Worm (Caenorhabditis elegans) whole organism, L1 larva: ENCODE data around the gene R09H10.1.

Experiments used
- C04F5.9 ChIP-seq: sonication (generic microtip); optimal IDR thresholded peaks from 2 replicates; lab custom pipeline; 2016; ENCODE audit warnings: missing genetic modification characterization, missing compliant biosample characterization
- C34B4.2 ChIP-seq: sonication (generic microtip); optimal IDR thresholded peaks from 2 replicates; lab custom pipeline; 2017; ENCODE audit warnings: mild to moderate bottlenecking, missing genetic modification characterization, missing compliant biosample characterization
- F16B12.6 ChIP-seq: fragments of 150-350 bp; optimal IDR thresholded peaks from 2 replicates; lab custom pipeline; 2014; ENCODE audit warnings: missing biosample characterization, missing genetic modification characterization
- Y116A8C.19 ChIP-seq: sonication (generic microtip); optimal IDR thresholded peaks from 2 replicates; lab custom pipeline; 2016; ENCODE audit warnings: missing compliant biosample characterization, missing genetic modification characterization, borderline replicate concordance
- aha-1 ChIP-seq: fragments of 150-350 bp; optimal IDR thresholded peaks from 2 replicates; lab custom pipeline; 2014; ENCODE audit warnings: missing biosample characterization, missing genetic modification characterization
- aly-2 ChIP-seq: fragments of 150-350 bp; optimal IDR thresholded peaks from 2 replicates; lab custom pipeline; 2014; ENCODE audit warnings: missing biosample characterization, missing genetic modification characterization
- ceh-63 ChIP-seq: fragments of 200-800 bp; sonication (Bioruptor generic); optimal IDR thresholded peaks from 2 replicates; lab custom pipeline; 2018; ENCODE audit warnings: mild to moderate bottlenecking, missing genetic modification characterization, missing compliant biosample characterization
- ceh-82 ChIP-seq, 3 experiments: fragments of 150-350 bp in 1 of 3; sonication (generic microtip) in 2 of 3; optimal IDR thresholded peaks; 2 replicates each; lab custom pipeline; 2014 to 2017; ENCODE audit warnings: missing biosample characterization in 3 of 3, missing genetic modification characterization in 3 of 3
- dpl-1 ChIP-seq, 3 experiments: fragments of 150-350 bp in 2 of 3; sonication (generic microtip) in 1 of 3; optimal IDR thresholded peaks; 2 replicates each; lab custom pipeline; 2014 to 2017; ENCODE audit warnings: missing biosample characterization in 3 of 3, missing genetic modification characterization in 3 of 3, missing genetic modification reagents in 3 of 3
- efl-3 ChIP-seq: fragments of 200-800 bp; sonication (Bioruptor generic); optimal IDR thresholded peaks from 2 replicates; lab custom pipeline; 2018; ENCODE audit warnings: mild to moderate bottlenecking, missing genetic modification characterization, missing compliant biosample characterization
- egl-13 ChIP-seq: sonication (generic microtip); optimal IDR thresholded peaks from 2 replicates; lab custom pipeline; 2016; ENCODE audit warnings: missing genotype, missing genetic modification reagents, missing genetic modification characterization, missing compliant biosample characterization
- egl-27 ChIP-seq, 2 experiments: fragments of 150-350 bp in 1 of 2; sonication (generic microtip); optimal IDR thresholded peaks; 3 replicates each; lab custom pipeline; 2017 to 2018; ENCODE audit warnings: missing biosample characterization in 2 of 2, missing genetic modification characterization in 2 of 2, missing genetic modification reagents in 2 of 2
- elt-2 ChIP-seq: sonication (generic microtip); optimal IDR thresholded peaks from 2 replicates; lab custom pipeline; 2016; ENCODE audit warnings: missing genetic modification characterization, mild to moderate bottlenecking, inconsistent platforms, missing compliant biosample characterization, missing genetic modification reagents
- ets-5 ChIP-seq: fragments of 200-800 bp; sonication (Bioruptor generic); IDR thresholded peaks from 2 replicates; pipeline ENCODE4 v1.3.6; 2022; ENCODE audit warnings: missing genetic modification characterization, missing compliant biosample characterization
- fos-1 ChIP-seq: fragments of 150-350 bp; optimal IDR thresholded peaks from 2 replicates; lab custom pipeline; 2014; ENCODE audit warnings: missing biosample characterization, missing genetic modification characterization
- hlh-17 ChIP-seq: fragments of 200-800 bp; sonication (Bioruptor generic); optimal IDR thresholded peaks from 2 replicates; lab custom pipeline; 2018; ENCODE audit warnings: missing genetic modification characterization, mild to moderate bottlenecking, missing compliant biosample characterization, moderate library complexity, borderline replicate concordance
- jun-1 ChIP-seq: fragments of 150-350 bp; optimal IDR thresholded peaks from 2 replicates; lab custom pipeline; 2014; ENCODE audit warnings: missing biosample characterization, missing genetic modification reagents, missing genetic modification characterization
- lin-13 ChIP-seq: fragments of 150-350 bp; optimal IDR thresholded peaks from 2 replicates; lab custom pipeline; 2014; ENCODE audit warnings: missing biosample characterization, missing genetic modification reagents, missing genetic modification characterization
- lin-14 ChIP-seq: fragments of 200-800 bp; sonication (Bioruptor generic); optimal IDR thresholded peaks from 2 replicates; lab custom pipeline; 2018; ENCODE audit warnings: mild to moderate bottlenecking, missing genetic modification characterization, moderate library complexity, missing compliant biosample characterization
- lin-35 ChIP-seq, 2 experiments: fragments of 150-350 bp; optimal IDR thresholded peaks; 2 replicates each; lab custom pipeline; 2014; ENCODE audit warnings: missing biosample characterization in 2 of 2, missing genetic modification characterization in 2 of 2, missing genetic modification reagents in 2 of 2
- lin-39 ChIP-seq: fragments of 150-350 bp; optimal IDR thresholded peaks from 2 replicates; lab custom pipeline; 2014; ENCODE audit warnings: missing biosample characterization, missing genetic modification reagents, missing genetic modification characterization
- lir-3 ChIP-seq: sonication (generic microtip); optimal IDR thresholded peaks from 2 replicates; lab custom pipeline; 2016; ENCODE audit warnings: mild to moderate bottlenecking, missing genetic modification characterization, moderate library complexity, missing compliant biosample characterization; ENCODE audit not compliant: poor library complexity
- mab-9 ChIP-seq: fragments of 200-800 bp; sonication (Bioruptor generic); IDR thresholded peaks from 2 replicates; pipeline ENCODE4 v1.3.6; 2022; ENCODE audit warnings: missing genetic modification reagents, missing genetic modification characterization, missing compliant biosample characterization
- mdl-1 ChIP-seq, 2 experiments: fragments of 150-350 bp; optimal IDR thresholded peaks; 2 replicates each; lab custom pipeline; 2014 to 2017; ENCODE audit warnings: missing biosample characterization in 2 of 2, missing genetic modification characterization in 2 of 2, inconsistent platforms in 1 of 2
- mep-1 ChIP-seq: fragments of 150-350 bp; optimal IDR thresholded peaks from 2 replicates; lab custom pipeline; 2014; ENCODE audit warnings: missing biosample characterization, missing genetic modification characterization
- nhr-11 ChIP-seq: fragments of 150-350 bp; optimal IDR thresholded peaks from 2 replicates; lab custom pipeline; 2014; ENCODE audit warnings: missing biosample characterization, missing genetic modification characterization
- nhr-12 ChIP-seq: sonication (generic microtip); optimal IDR thresholded peaks from 2 replicates; lab custom pipeline; 2017; ENCODE audit warnings: missing biosample characterization, missing genetic modification characterization
- nhr-19 ChIP-seq: fragments of 200-800 bp; sonication (Bioruptor generic); conservative IDR thresholded peaks from 2 replicates; pipeline ENCODE4 v1.3.6; 2022; ENCODE audit warnings: missing genetic modification characterization, missing compliant biosample characterization
- nhr-237 ChIP-seq: fragments of 150-350 bp; optimal IDR thresholded peaks from 2 replicates; lab custom pipeline; 2014; ENCODE audit warnings: missing biosample characterization, missing genetic modification characterization
- nhr-85 ChIP-seq: sonication (generic microtip); peaks from one replicate; lab custom pipeline; 2016; ENCODE audit warnings: missing genetic modification characterization, inconsistent platforms, missing compliant biosample characterization
- pax-3 ChIP-seq: fragments of 200-800 bp; sonication (Bioruptor generic); optimal IDR thresholded peaks from 2 replicates; lab custom pipeline; 2018; ENCODE audit warnings: mild to moderate bottlenecking, missing genetic modification characterization, moderate library complexity, missing compliant biosample characterization
- snpc-4 ChIP-seq: fragments of 150-350 bp; optimal IDR thresholded peaks from 2 replicates; lab custom pipeline; 2014; ENCODE audit warnings: missing biosample characterization, missing genetic modification characterization
- tlp-1 ChIP-seq: fragments of 150-350 bp; optimal IDR thresholded peaks from 2 replicates; lab custom pipeline; 2014; ENCODE audit warnings: missing biosample characterization, missing genetic modification characterization
- unc-62 ChIP-seq: fragments of 150-350 bp; optimal IDR thresholded peaks from 2 replicates; lab custom pipeline; 2014; ENCODE audit warnings: missing biosample characterization, missing genetic modification reagents, missing genetic modification characterization
- zag-1 ChIP-seq: fragments of 150-350 bp; optimal IDR thresholded peaks from 2 replicates; lab custom pipeline; 2014; ENCODE audit warnings: missing biosample characterization, missing genetic modification characterization
- zip-4 ChIP-seq: fragments of 200-800 bp; sonication (Bioruptor generic); optimal IDR thresholded peaks from 2 replicates; lab custom pipeline; 2018; ENCODE audit warnings: mild to moderate bottlenecking, missing genetic modification characterization, moderate library complexity, missing compliant biosample characterization
- ztf-11 ChIP-seq, 2 experiments: sonication (generic microtip); optimal IDR thresholded peaks; 2 replicates each; lab custom pipeline; 2016 to 2017; ENCODE audit warnings: missing genetic modification characterization in 2 of 2, missing biosample characterization in 1 of 2, missing compliant biosample characterization in 1 of 2

The R09H10.1 gene

ce11 chrIV:10599983-10600382, at the start of gene R09H10.1:
Gene R09H10.1 (plus strand): TSS chrIV:10600283.
- no peak for TF ChIP-seq lin-13 (GFP tag; lab: Kevin White, UChicago)
- TF ChIP-seq nhr-12 (tag; lab: Kevin White, UChicago), result no peak
- no peak for TF ChIP-seq pax-3 (tag; lab: Kevin White, UChicago)
- no peak for TF ChIP-seq dpl-1 (GFP tag; optimal IDR thresholded peaks at IDR 0.05; lab: Kevin White, UChicago)
- no peak for TF ChIP-seq nhr-237 (tag; lab: Kevin White, UChicago)
- TF ChIP-seq C34B4.2 (tag; lab: Kevin White, UChicago), result no peak
- no peak for TF ChIP-seq tlp-1 (tag; lab: Kevin White, UChicago)
- no peak for TF ChIP-seq nhr-11 (tag; lab: Kevin White, UChicago)
- TF ChIP-seq Y116A8C.19 (tag; lab: Kevin White, UChicago), result no peak
- TF ChIP-seq mep-1 (tag; lab: Kevin White, UChicago), result no peak
- no peak for TF ChIP-seq zag-1 (tag; lab: Kevin White, UChicago)
- TF ChIP-seq mdl-1 (tag; optimal IDR thresholded peaks at IDR 0.05; lab: Kevin White, UChicago), result no peak
- TF ChIP-seq, all 84 proteins: peak for 0

DNA sequence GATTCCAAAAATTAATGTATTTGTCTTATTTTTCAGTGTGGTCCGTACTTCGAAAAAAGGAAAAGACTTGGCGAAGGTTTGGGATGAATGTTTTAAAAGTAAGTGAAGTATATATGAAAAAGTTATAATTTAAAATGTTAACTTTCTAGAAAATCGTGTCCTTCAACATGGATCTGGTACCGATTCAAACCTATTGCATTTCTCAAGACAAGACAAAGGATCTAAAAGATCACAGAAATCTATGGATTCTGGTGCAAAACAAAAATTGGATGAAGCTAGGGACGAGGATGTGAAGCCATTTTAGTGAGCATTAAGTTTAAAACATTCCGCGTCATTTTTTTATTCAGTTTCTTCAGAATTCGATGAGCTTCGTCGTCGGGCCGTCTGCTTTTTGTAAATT, 45.1 kb upstream of the R09H10.1 start, which contains the start of gene zim-2:
zim-2 (plus strand) TSS at position 301 of the 400 bp plus-strand sequence.
- TF ChIP-seq hlh-17 (GFP tag; lab: Kevin White, UChicago) (no peak), Y116A8C.19 (tag; lab: Kevin White, UChicago) (no peak), lir-3 (no peak), ceh-63 (GFP tag; lab: Kevin White, UChicago) (no peak), ztf-11 (tag; optimal IDR thresholded peaks at IDR 0.05; lab: Kevin White, UChicago) (no peak), efl-3 (GFP tag; lab: Kevin White, UChicago) (no peak), lin-35 (GFP tag; optimal IDR thresholded peaks at IDR 0.05; lab: Kevin White, UChicago) (no peak), ets-5 (GFP tag; lab: Robert Waterston, UW) (no peak), egl-27 (tag; optimal IDR thresholded peaks at IDR 0.05; lab: Kevin White, UChicago) (no peak), nhr-85 (tag; lab: Kevin White, UChicago) (no peak), nhr-237 (tag; lab: Kevin White, UChicago) (no peak), fos-1 (tag; lab: Kevin White, UChicago) (no peak), aha-1 (tag; lab: Kevin White, UChicago) (no peak), egl-13 (no peak), nhr-12 (tag; lab: Kevin White, UChicago) (no peak), zip-4 (GFP tag; lab: Kevin White, UChicago) (no peak)

DNA sequence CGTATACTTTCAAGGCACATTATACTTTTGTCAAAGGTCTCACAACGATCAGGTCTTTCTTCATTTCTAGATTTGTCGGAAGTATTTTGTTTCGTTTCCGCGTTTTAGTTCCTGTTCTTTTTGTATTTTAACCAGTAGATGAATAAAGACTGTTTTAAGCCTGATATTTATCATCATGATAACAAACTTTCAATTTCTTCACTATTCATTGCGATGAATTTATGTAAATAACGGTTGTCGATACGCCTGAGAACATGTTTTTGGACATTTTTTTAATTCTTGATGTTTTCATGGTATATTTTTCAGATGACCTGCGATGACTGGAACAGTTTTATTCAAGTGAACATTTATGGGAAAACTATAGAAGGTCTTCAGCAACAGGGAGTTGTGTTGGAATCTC, 41.7 kb upstream of the R09H10.1 start, which contains the start of gene zim-3:
zim-3 (plus strand) TSS at position 301 of the 400 bp plus-strand sequence.
- TF ChIP-seq C34B4.2 (tag; lab: Kevin White, UChicago), result no peak
- no peak for TF ChIP-seq egl-13
- TF ChIP-seq F16B12.6, result no peak
- TF ChIP-seq, all 84 proteins: peak for 0

ce11 chrIV:10561605-10562004, 38.5 kb upstream of the R09H10.1 start, which contains the start of gene him-8:
Gene him-8 (plus strand): TSS chrIV:10561905.
- TF ChIP-seq dpl-1 (GFP tag; optimal IDR thresholded peaks at IDR 0.05; lab: Kevin White, UChicago) (no peak), ceh-82 (tag; optimal IDR thresholded peaks at IDR 0.05; lab: Kevin White, UChicago) (no peak), elt-2 (tag; lab: Kevin White, UChicago) (no peak), lin-14 (GFP tag; lab: Kevin White, UChicago) (no peak), zag-1 (tag; lab: Kevin White, UChicago) (no peak), aly-2 (no peak), lin-39 (no peak), nhr-19 (GFP tag; lab: Robert Waterston, UW) (no peak), snpc-4 (no peak), mab-9 (GFP tag; lab: Robert Waterston, UW) (no peak), jun-1 (no peak), C04F5.9 (tag; lab: Kevin White, UChicago) (no peak), unc-62 (GFP tag; lab: Kevin White, UChicago) (no peak)
